Fruit fly (Drosophila melanogaster): Measurements from ENCODE around the gene Gagr.
A peak's percentile ranks its signal among the peaks of the same experiment; 100 is the strongest.

Gagr gene

dm6 chr3L:16419059-16419773 is 24.8 kb downstream of the Gagr start, which contains the start of the genes TyrRS and CG33158 (continued):
- peak; percentile 77 for TF ChIP-seq gfzf (GFP tag; optimal IDR thresholded peaks at IDR 0.05)
- no peak for TF ChIP-seq CG6254 (GFP tag; optimal IDR thresholded peaks at IDR 0.05)
- no peak for TF ChIP-seq Ravus (GFP tag; IDR thresholded peaks at IDR 0.05)
- no peak for TF ChIP-seq CG31441 (GFP tag; IDR thresholded peaks at IDR 0.05)
- no peak for TF ChIP-seq CG5245 (GFP tag; optimal IDR thresholded peaks at IDR 0.05)
- TF ChIP-seq HLHmδ (GFP tag; optimal IDR thresholded peaks at IDR 0.05): no peak
- TF ChIP-seq Med (GFP tag): peak; percentile 78
- no peak for TF ChIP-seq Fer3 (tag; optimal IDR thresholded peaks at IDR 0.05)
- TF ChIP-seq CG17612 (GFP tag; IDR thresholded peaks at IDR 0.05): no peak
- TF ChIP-seq onecut (GFP tag; IDR thresholded peaks at IDR 0.05): no peak
- no peak for TF ChIP-seq CG11723 (GFP tag; optimal IDR thresholded peaks at IDR 0.05)
- TF ChIP-seq Camta (GFP tag; optimal IDR thresholded peaks at IDR 0.05): no peak
- TF ChIP-seq sisA (GFP tag; IDR thresholded peaks at IDR 0.05): no peak
- peak; percentile 73 for TF ChIP-seq CG2116 (GFP tag; optimal IDR thresholded peaks at IDR 0.05)
- TF ChIP-seq Dref (GFP tag; IDR thresholded peaks at IDR 0.05): no peak
- TF ChIP-seq Sin3A (optimal IDR thresholded peaks at IDR 0.05): peak; percentile 38

dm6 chr3L:16429451-16429850 is 35.1 kb downstream of the Gagr start:
- peak; percentile 12 for TF ChIP-seq Ets65A (GFP tag)
- peak; percentile 81 for TF ChIP-seq CG17359 (tag; optimal IDR thresholded peaks at IDR 0.05)
- TF ChIP-seq CG3726 (GFP tag; IDR thresholded peaks at IDR 0.05): 0 out of 3 replicates have a peak, but pooled peaks have one; percentile 32
- TF ChIP-seq en (GFP tag; optimal IDR thresholded peaks at IDR 0.05): no peak
- TF ChIP-seq CG17328 (GFP tag; IDR thresholded peaks at IDR 0.05): 0 out of 2 replicates have a peak, but pooled peaks have one; percentile 8
- TF ChIP-seq CG8359 (GFP tag; optimal IDR thresholded peaks at IDR 0.05; ENCODE audit: borderline replicate concordance): peak; percentile 10
- no peak for TF ChIP-seq danr (GFP tag; IDR thresholded peaks at IDR 0.05)
- TF ChIP-seq ara (GFP tag; IDR thresholded peaks at IDR 0.05): 0 out of 2 replicates have a peak, but pooled peaks have one; percentile 16
- TF ChIP-seq CG14965 (GFP tag; optimal IDR thresholded peaks at IDR 0.05; ENCODE audit: borderline replicate concordance): no peak
- peak; percentile 56 for TF ChIP-seq CG5180 (GFP tag; optimal IDR thresholded peaks at IDR 0.05)
- peak; percentile 18 for TF ChIP-seq fd96Cb (tag; optimal IDR thresholded peaks at IDR 0.05)
- TF ChIP-seq CG10209 (GFP tag; optimal IDR thresholded peaks at IDR 0.05): peak; percentile 4
- TF ChIP-seq CG3407 (GFP tag; optimal IDR thresholded peaks at IDR 0.05): peak; percentile 52
- TF ChIP-seq sens (GFP tag): peak; percentile 58
- TF ChIP-seq Blimp-1 (GFP tag; optimal IDR thresholded peaks at IDR 0.05): peak; percentile 53
- TF ChIP-seq gsb-n (tag; optimal IDR thresholded peaks at IDR 0.05): peak; percentile 24
- TF ChIP-seq bowl (GFP tag; IDR thresholded peaks at IDR 0.05): no peak
- no peak for TF ChIP-seq lov (optimal IDR thresholded peaks at IDR 0.05)
- 0 out of 3 replicates have a peak, but pooled peaks have one; percentile 20 for TF ChIP-seq lov (GFP tag; IDR thresholded peaks at IDR 0.05)
- no peak for TF ChIP-seq CG31388 (GFP tag; optimal IDR thresholded peaks at IDR 0.05)
- no peak for TF ChIP-seq CG8478 (optimal IDR thresholded peaks at IDR 0.05)
- peak; percentile 68 for TF ChIP-seq CG4707 (GFP tag; optimal IDR thresholded peaks at IDR 0.05)
- TF ChIP-seq Vsx1 (GFP tag; optimal IDR thresholded peaks at IDR 0.05): peak; percentile 15
- peak; percentile 16 for TF ChIP-seq CG6813 (GFP tag; optimal IDR thresholded peaks at IDR 0.05)
- TF ChIP-seq CG2712 (tag; optimal IDR thresholded peaks at IDR 0.05): no peak
- TF ChIP-seq Sox102F (GFP tag; optimal IDR thresholded peaks at IDR 0.05): peak; percentile 75
- peak; percentile 62 for TF ChIP-seq fd64A (GFP tag; optimal IDR thresholded peaks at IDR 0.05)
- peak; percentile 45 for TF ChIP-seq wek (GFP tag; optimal IDR thresholded peaks at IDR 0.05)
- TF ChIP-seq ci (GFP tag; IDR thresholded peaks at IDR 0.05): peak; percentile 81
- peak; percentile 53; the same call in 1 of the 2 replicates for TF ChIP-seq CG1024 (GFP tag; IDR thresholded peaks at IDR 0.05)
- no peak for TF ChIP-seq Opbp (GFP tag; IDR thresholded peaks at IDR 0.05; ENCODE audit: partially characterized antibody)
- TF ChIP-seq CG11695 (GFP tag; IDR thresholded peaks at IDR 0.05): peak; percentile 28; the same call in 1 of the 3 replicates
- TF ChIP-seq ewg (GFP tag; optimal IDR thresholded peaks at IDR 0.05): peak; percentile 33
- peak; percentile 54 for TF ChIP-seq Awh (GFP tag; IDR thresholded peaks at IDR 0.05)

Data from whole organism, embryonic.